Fruit fly (Drosophila melanogaster) whole organism, adult: ENCODE results near the gene Tig.

ENCODE experiments used
- CG11617 ChIP-seq: fragments of 200-800 bp; sonication (Bioruptor generic); optimal IDR thresholded peaks from 2 replicates; lab custom pipeline; 2017; ENCODE audit warnings: mild to moderate bottlenecking, missing biosample characterization, missing genetic modification reagents, missing genetic modification characterization
- CG12768 ChIP-seq: fragments of 200-800 bp; sonication (Bioruptor generic); optimal IDR thresholded peaks from 2 replicates; lab custom pipeline; 2017; ENCODE audit warnings: missing biosample characterization, missing genetic modification characterization, mild to moderate bottlenecking, moderate library complexity, missing genetic modification reagents
- CG14711 ChIP-seq: fragments of 200-800 bp; sonication (Bioruptor generic); optimal IDR thresholded peaks from 2 replicates; lab custom pipeline; 2018; ENCODE audit warnings: missing biosample characterization, mild to moderate bottlenecking, missing genetic modification characterization, moderate library complexity
- CG1620 ChIP-seq: fragments of 200-800 bp; sonication (Bioruptor generic); optimal IDR thresholded peaks from 2 replicates; lab custom pipeline; 2016; ENCODE audit warnings: missing biosample characterization, missing genetic modification characterization
- CG33017 ChIP-seq: fragments of 200-800 bp; sonication (Bioruptor generic); optimal IDR thresholded peaks from 2 replicates; lab custom pipeline; 2018; ENCODE audit warnings: missing biosample characterization, mild to moderate bottlenecking, missing genetic modification characterization, moderate library complexity
- CG5204 ChIP-seq: fragments of 200-800 bp; sonication (Bioruptor generic); optimal IDR thresholded peaks from 2 replicates; lab custom pipeline; 2016; ENCODE audit warnings: missing biosample characterization, missing genetic modification characterization
- CG7045 ChIP-seq: fragments of 200-800 bp; sonication (Bioruptor generic); optimal IDR thresholded peaks from 2 replicates; lab custom pipeline; 2017; ENCODE audit warnings: missing biosample characterization, mild to moderate bottlenecking, missing genetic modification characterization
- CG7101 ChIP-seq: fragments of 200-800 bp; sonication (Bioruptor generic); optimal IDR thresholded peaks from 2 replicates; lab custom pipeline; 2018; ENCODE audit warnings: missing biosample characterization, mild to moderate bottlenecking, missing genetic modification characterization, moderate library complexity
- Clk ChIP-seq: fragments of 200-800 bp; sonication (Bioruptor generic); optimal IDR thresholded peaks from 2 replicates; lab custom pipeline; 2017; ENCODE audit warnings: missing biosample characterization, missing genetic modification characterization
- Crg-1 ChIP-seq: fragments of 200-800 bp; sonication (Bioruptor generic); optimal IDR thresholded peaks from 2 replicates; lab custom pipeline; 2016; ENCODE audit warnings: missing biosample characterization, missing genetic modification characterization
- Hr96 ChIP-seq: fragments of 200-800 bp; sonication (Bioruptor generic); optimal IDR thresholded peaks from 2 replicates; lab custom pipeline; 2016; ENCODE audit warnings: missing biosample characterization, missing genetic modification characterization
- Mnt ChIP-seq: fragments of 200-800 bp; sonication (Bioruptor generic); optimal IDR thresholded peaks from 2 replicates; lab custom pipeline; 2016; ENCODE audit warnings: missing biosample characterization, mild to moderate bottlenecking, missing genetic modification characterization
- bab1 ChIP-seq: fragments of 200-800 bp; sonication (Bioruptor generic); optimal IDR thresholded peaks from 3 replicates; lab custom pipeline; 2019; ENCODE audit warnings: missing biosample characterization, mild to moderate bottlenecking, missing genetic modification characterization, moderate library complexity
- cic ChIP-seq: fragments of 200-800 bp; sonication (Bioruptor generic); optimal IDR thresholded peaks from 2 replicates; lab custom pipeline; 2017; ENCODE audit warnings: missing biosample characterization, mild to moderate bottlenecking, missing genetic modification characterization, moderate library complexity
- cnc ChIP-seq, 2 experiments: fragments of >200 bp; optimal IDR thresholded peaks; 2 replicates each; lab custom pipeline; 2017
- kay ChIP-seq: fragments of 200-800 bp; sonication (Bioruptor generic); peaks from one replicate; lab custom pipeline; 2016; ENCODE audit warnings: missing biosample characterization, missing genetic modification characterization, borderline replicate concordance
- ovo ChIP-seq: fragments of 200-800 bp; sonication (Bioruptor generic); optimal IDR thresholded peaks from 2 replicates; lab custom pipeline; 2016; ENCODE audit warnings: missing biosample characterization, missing genetic modification characterization
- pad ChIP-seq: fragments of 200-800 bp; sonication (Bioruptor generic); optimal IDR thresholded peaks from 3 replicates; lab custom pipeline; 2017; ENCODE audit warnings: missing biosample characterization, missing genetic modification characterization, mild to moderate bottlenecking, moderate library complexity, missing genetic modification reagents
- tj ChIP-seq: fragments of 200-800 bp; sonication (Bioruptor generic); optimal IDR thresholded peaks from 3 replicates; lab custom pipeline; 2017; ENCODE audit warnings: missing biosample characterization, mild to moderate bottlenecking, missing genetic modification characterization, moderate library complexity
- toe ChIP-seq: fragments of 200-800 bp; sonication (Bioruptor generic); optimal IDR thresholded peaks from 2 replicates; lab custom pipeline; 2016; ENCODE audit warnings: missing biosample characterization, missing genetic modification characterization

Gene Tig

DNA sequence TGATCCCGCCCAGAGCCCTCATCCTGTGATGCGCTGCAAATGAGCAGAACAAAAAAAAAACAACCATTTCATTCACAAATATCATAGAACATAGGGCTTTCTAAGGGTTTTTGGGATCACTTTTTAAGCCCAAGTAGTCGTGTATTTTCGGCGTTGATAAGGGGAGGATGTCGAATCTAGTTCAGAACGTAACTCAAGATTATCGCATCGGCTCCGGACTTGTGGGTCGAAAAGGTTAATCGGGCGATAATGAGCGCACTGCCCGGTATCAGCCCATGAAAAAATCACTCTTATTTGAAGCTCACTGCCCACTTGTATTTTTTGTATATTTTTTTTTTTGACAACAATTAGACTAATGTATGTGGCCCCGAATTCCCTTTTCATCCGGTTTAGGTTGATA is 622 bp downstream of the Tig start:
- no peak for TF ChIP-seq Crg-1 (GFP tag; lab: Kevin White, UChicago)
- TF ChIP-seq cic (GFP tag; lab: Kevin White, UChicago): no peak
- no peak for TF ChIP-seq toe (GFP tag; lab: Kevin White, UChicago)
- TF ChIP-seq tj (GFP tag; lab: Kevin White, UChicago): no peak
- TF ChIP-seq pad: no peak
- no peak for TF ChIP-seq kay (GFP tag; lab: Kevin White, UChicago)
- TF ChIP-seq CG5204 (GFP tag; lab: Kevin White, UChicago): no peak
- TF ChIP-seq CG14711 (tag; lab: Kevin White, UChicago): no peak
- TF ChIP-seq CG11617 (GFP tag; lab: Kevin White, UChicago): no peak
- no peak for TF ChIP-seq Hr96 (GFP tag; lab: Kevin White, UChicago)
- TF ChIP-seq Clk (GFP tag; lab: Kevin White, UChicago): no peak
- TF ChIP-seq CG7101 (tag; lab: Kevin White, UChicago): no peak
- no peak for TF ChIP-seq Mnt (GFP tag; lab: Kevin White, UChicago)
- TF ChIP-seq CG12768 (GFP tag; lab: Kevin White, UChicago): no peak
- no peak for TF ChIP-seq CG7045

DNA sequence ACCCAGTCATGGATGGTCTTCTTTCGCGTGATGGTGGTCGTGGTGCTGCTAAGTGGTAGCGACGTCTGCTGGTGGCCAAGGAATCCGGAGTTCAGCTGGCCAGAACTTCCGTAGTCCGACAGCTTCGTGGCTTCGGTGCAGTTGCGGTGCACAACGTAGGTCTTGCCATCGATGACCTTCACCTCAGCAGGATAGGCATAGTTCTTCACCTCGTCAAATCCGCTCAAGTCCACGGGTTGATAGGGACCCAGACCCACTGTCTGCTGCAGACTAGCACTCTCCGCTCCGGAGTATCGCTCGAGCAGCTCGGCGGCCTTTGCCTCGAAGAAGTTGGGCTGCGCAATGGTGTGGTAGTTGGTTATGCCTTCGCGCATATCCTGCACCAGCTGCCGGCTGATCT is 1.6 kb downstream of the Tig start:
- TF ChIP-seq CG12768 (GFP tag; lab: Kevin White, UChicago) (no peak), CG7045 (no peak), CG14711 (tag; lab: Kevin White, UChicago) (no peak), CG1620 (GFP tag; lab: Kevin White, UChicago) (no peak), tj (GFP tag; lab: Kevin White, UChicago) (no peak)

DNA sequence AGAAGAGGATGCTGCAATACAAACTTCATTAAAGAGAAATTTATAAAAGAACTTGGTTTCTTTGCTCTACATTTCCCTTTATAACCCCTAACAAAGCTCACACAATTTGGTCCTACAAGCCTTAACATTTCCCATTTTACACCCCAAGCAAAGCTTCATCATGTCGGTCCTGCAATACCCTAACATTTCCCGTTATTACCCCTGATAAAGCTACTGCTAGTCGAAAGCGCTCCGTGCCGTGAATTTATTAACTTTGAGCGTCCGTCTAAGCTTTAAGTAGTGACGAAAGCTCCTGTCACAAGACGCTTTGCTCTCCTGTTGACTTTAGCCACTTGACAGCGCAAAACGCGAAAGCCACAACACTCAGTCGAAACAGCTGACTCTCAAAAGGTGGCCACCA is 11.2 kb downstream of the Tig start, which contains the start of gene CG13982:
Gene CG13982, plus strand, starts transcription at position 363 of the 400 bp plus-strand sequence.
- peak; percentile 93 for TF ChIP-seq pad
- no peak for TF ChIP-seq CG14711 (tag; lab: Kevin White, UChicago)
- no peak for TF ChIP-seq CG12768 (GFP tag; lab: Kevin White, UChicago)
- no peak for TF ChIP-seq CG11617 (GFP tag; lab: Kevin White, UChicago)

DNA sequence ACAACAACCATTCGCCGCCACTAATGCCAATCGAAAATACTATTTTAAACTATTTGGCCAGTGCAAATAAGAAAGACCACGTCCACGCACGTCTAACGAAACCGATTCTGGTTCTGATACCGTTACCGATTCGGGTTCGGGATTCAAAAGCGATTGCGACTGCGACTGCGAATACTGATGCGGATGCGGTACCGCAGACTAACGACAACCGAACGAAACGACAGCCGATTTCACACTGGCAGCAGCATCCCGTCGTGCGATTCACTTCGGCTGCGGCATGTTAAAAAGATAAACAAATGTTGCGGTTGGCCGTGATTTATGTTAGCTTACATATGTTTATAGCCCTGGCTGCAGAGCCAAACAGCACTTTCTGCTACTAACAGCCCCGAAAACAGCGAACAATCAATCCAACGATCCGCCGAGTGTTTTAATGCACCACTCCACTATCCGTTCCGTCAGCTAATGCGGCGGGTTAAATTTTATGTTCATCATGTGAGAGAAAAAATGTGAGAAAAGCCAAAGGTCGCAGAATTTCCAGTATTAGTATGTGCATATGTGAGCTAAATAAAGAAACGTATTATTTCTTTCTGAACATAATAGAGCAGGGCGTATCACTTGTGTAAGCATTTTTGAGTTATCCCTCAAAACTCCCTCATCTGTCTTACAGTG is 11.9 kb downstream of the Tig start, which contains the start of gene DIP-epsilon:
Gene DIP-epsilon, minus strand, starts transcription at position 238 of the 669 bp plus-strand sequence.
- TF ChIP-seq pad (no peak), CG12768 (GFP tag; lab: Kevin White, UChicago) (no peak), Hr96 (GFP tag; lab: Kevin White, UChicago) (no peak), CG14711 (tag; lab: Kevin White, UChicago) (no peak), bab1 (no peak), CG7045 (no peak), cnc (optimal IDR thresholded peaks at IDR 0.05; lab: Kevin White, UChicago) (no peak), CG11617 (GFP tag; lab: Kevin White, UChicago) (no peak), Mnt (GFP tag; lab: Kevin White, UChicago) (no peak), ovo (no peak), toe (GFP tag; lab: Kevin White, UChicago) (no peak), cic (GFP tag; lab: Kevin White, UChicago) (no peak), tj (GFP tag; lab: Kevin White, UChicago) (no peak), CG7101 (tag; lab: Kevin White, UChicago) (no peak)

DNA sequence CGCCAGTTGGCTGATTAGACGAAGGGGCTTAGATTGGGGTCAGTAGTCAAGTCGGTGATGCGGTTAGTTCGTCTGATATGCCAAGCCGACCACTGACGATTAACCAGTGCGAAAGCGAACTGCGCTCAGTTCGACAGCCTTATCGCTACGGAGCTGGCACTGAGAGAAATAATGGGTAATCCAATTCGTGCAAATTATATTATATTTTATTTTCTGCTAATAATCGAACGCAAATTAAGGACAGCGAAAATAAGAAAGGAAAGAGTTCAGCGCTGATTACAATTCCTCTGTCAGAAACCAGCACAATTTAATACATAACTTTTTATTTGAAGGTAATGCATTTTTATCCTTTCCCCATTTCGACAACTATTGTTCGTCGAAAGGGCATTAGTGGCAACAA is 26.0 kb downstream of the Tig start, which contains the start of gene CG42369:
Gene CG42369, minus strand, starts transcription at position 101 of the 400 bp plus-strand sequence.
- TF ChIP-seq CG33017 (tag; lab: Kevin White, UChicago) (no peak), toe (GFP tag; lab: Kevin White, UChicago) (no peak), kay (GFP tag; lab: Kevin White, UChicago) (no peak), bab1 (no peak), CG14711 (tag; lab: Kevin White, UChicago) (no peak), CG11617 (GFP tag; lab: Kevin White, UChicago) (no peak)

DNA sequence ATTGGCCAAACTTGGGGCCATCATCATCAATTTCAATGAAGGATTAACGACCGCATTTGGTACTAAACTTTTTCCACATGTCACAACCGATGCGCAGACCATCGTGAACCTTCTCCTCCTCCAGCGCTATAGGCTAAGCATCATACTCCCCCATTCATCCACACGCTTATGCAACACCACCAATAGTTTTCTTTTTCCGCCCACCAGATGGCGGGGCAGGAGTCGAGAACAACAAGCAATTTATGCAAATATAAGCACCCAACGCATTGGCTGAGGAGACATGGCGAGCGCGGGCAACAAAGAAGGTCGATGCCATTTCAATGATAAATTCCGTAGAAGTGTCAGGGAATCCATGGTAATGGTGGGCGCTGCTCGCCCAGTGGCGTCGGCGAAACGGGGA is 31.6 kb downstream of the Tig start:
- TF ChIP-seq kay (GFP tag; lab: Kevin White, UChicago) (no peak), CG14711 (tag; lab: Kevin White, UChicago) (no peak), bab1 (no peak), toe (GFP tag; lab: Kevin White, UChicago) (no peak), CG5204 (GFP tag; lab: Kevin White, UChicago) (no peak), cnc (optimal IDR thresholded peaks at IDR 0.05; lab: Kevin White, UChicago) (no peak), tj (GFP tag; lab: Kevin White, UChicago) (no peak), CG7045 (no peak), ovo (no peak), CG33017 (tag; lab: Kevin White, UChicago) (no peak), CG1620 (GFP tag; lab: Kevin White, UChicago) (no peak), CG11617 (GFP tag; lab: Kevin White, UChicago) (no peak), cic (GFP tag; lab: Kevin White, UChicago) (no peak), pad (no peak), Crg-1 (GFP tag; lab: Kevin White, UChicago) (no peak), Clk (GFP tag; lab: Kevin White, UChicago) (no peak)
